Worm (Caenorhabditis elegans): ENCODE results near the gene flh-2.

DNA sequence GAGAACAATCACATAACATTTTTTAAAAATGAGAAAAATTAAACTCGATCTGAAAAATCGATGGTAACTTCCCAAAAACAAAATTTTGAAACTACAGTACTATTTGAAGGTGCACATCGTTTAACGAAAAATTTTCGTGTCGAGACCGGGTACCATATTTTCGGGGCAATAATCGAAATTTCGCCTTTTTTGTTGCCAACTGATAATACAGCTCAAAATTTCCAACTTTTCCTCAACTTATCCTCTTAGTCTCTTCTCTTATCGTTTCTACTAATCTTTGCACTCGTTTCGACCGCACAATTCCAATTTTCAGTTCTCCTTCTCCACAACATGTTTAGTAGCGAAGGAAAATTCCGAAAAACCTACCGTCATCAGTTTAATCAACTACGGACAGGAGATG is 45.0 kb upstream of the flh-2 start, which contains the start of gene rom-1:
- TF ChIP-seq ceh-31 (tag; optimal IDR thresholded peaks at IDR 0.05): no peak
- TF ChIP-seq dve-1 (tag; optimal IDR thresholded peaks at IDR 0.05): no peak
- no peak for TF ChIP-seq nfya-1 (tag; optimal IDR thresholded peaks at IDR 0.05)
